Worm (Caenorhabditis elegans): ENCODE measurements around the gene srz-67.
"Not testable (repeated sequence)": the region's sequence is repeated elsewhere in the genome, so short reads cannot be mapped to it uniquely, and the experiment has no call there.

Gene srz-67

ce11 chrII:3220723-3221122, 16.2 kb downstream of the srz-67 start, which contains the start of gene ZC239.22:
ZC239.22 (minus strand) TSS chrII:3220823.
- TF ChIP-seq dao-5 (tag; optimal IDR thresholded peaks at IDR 0.05) (no peak), him-1 (tag; optimal IDR thresholded peaks at IDR 0.05) (no peak), W03F9.2 (tag; optimal IDR thresholded peaks at IDR 0.05) (no peak)

- not testable (repeated sequence) for TF ChIP-seq W03F9.2, dao-5, him-1 (tag; optimal IDR thresholded peaks at IDR 0.05)
Measured at ce11 chrII:3215762-3216161, 21.2 kb downstream of the srz-67 start, which contains the start of gene ZC239.3. ZC239.3 (plus strand) TSS chrII:3216062.

DNA sequence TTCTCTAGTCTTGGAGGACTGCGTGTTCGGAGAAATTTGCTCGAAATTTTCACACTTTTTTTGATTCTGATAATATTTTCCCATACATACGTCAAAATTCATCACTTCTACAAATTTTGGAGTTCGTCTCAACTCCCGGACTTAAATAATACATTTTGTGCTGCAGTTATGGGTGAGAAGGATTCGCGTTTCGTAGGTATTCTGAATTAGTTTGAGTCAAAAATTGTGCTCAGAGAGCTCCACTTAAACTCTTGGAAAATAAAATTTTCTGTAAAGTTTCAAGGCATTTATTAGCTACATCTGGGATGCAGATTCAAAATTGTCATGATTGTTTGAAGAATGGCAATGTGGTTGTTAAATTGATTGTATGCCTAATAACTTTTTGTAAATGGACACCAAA, 23.0 kb downstream of the srz-67 start, which contains the start of gene ZC239.4:
Gene ZC239.4 (plus strand): TSS at position 301 of the 400 bp plus-strand sequence.
- TF ChIP-seq dao-5 (tag; optimal IDR thresholded peaks at IDR 0.05) = no peak

DNA sequence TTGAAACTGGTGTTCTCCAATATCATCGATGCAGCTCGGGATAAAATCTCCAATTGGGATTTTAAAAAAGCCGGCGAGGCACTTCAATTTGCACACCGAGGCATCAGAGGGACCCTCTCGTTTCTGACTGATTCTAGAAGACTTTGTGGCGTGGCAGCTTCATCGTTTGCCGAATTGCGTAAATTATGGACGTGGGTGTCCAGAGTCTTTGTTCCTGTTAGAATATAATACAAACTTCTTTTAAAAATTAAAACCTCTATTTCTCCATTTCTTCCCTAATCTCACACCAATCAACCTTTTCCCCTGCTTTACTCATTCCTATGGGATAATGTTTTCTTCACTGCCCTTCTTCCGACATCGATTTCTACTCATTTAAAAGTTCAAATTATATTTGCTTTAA, 26.6 kb downstream of the srz-67 start, which contains the start of gene ZC239.5:
Gene ZC239.5 (plus strand): TSS at position 301 of the 400 bp plus-strand sequence.
- no peak for TF ChIP-seq W03F9.2 (tag; optimal IDR thresholded peaks at IDR 0.05)
- TF ChIP-seq dao-5 (tag; optimal IDR thresholded peaks at IDR 0.05) = no peak
- TF ChIP-seq him-1 (tag; optimal IDR thresholded peaks at IDR 0.05) = no peak

DNA sequence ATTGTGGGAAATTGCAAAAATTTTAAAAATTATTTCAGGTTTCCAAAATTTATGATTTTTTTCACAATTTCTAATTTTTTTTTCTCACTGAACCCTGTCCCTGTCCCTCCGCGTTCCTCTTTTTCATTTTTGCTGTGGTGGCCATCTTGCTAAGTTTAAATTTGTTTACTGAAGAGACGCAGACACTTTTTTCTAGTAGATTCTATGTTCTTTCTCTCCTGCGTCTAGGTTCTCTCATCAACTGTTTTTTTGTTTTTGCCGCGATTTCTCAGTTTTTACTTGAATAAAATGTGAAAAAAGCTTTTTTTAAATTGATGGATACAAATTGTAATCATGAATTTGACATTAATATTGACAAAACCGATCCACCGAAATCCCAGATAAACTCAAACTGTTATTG, 27.7 kb downstream of the srz-67 start, which contains the start of gene ZC239.6:
Gene ZC239.6 (plus strand): TSS at position 381 of the 400 bp plus-strand sequence.
- no peak for TF ChIP-seq him-1 (tag; optimal IDR thresholded peaks at IDR 0.05)
- no peak for TF ChIP-seq dao-5 (tag; optimal IDR thresholded peaks at IDR 0.05)
- no peak for TF ChIP-seq W03F9.2 (tag; optimal IDR thresholded peaks at IDR 0.05)

DNA sequence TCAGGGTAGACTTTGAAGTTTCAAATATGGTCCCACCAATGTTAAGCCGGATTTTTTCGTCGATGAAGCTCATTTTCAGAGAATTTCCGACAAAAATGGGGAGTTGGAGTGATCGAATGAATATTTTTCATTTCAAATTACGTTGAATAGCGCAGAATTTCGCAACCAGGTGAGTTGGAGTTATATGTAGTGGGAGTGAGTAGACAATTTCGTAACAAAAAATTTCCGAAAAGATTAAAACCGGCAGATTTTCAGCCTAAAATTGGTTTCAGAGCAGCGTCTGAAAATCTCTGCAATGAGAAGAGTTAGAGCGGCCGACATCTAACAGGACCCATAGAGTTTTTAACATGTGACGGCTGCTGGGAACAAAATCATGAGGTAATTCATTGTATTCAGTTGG, 28.3 kb downstream of the srz-67 start, which contains the start of gene sdz-35:
Gene sdz-35 (minus strand): TSS at position 101 of the 400 bp plus-strand sequence.
- TF ChIP-seq him-1 (tag; optimal IDR thresholded peaks at IDR 0.05) (no peak), W03F9.2 (tag; optimal IDR thresholded peaks at IDR 0.05) (no peak), dao-5 (tag; optimal IDR thresholded peaks at IDR 0.05) (no peak)

- TF ChIP-seq him-1 (tag; optimal IDR thresholded peaks at IDR 0.05) (no peak), W03F9.2 (tag; optimal IDR thresholded peaks at IDR 0.05) (no peak)
Measured at ce11 chrII:3206423-3206989, 30.4 kb downstream of the srz-67 start, which contains the start of the genes ZC239.20 and ZC239.21. ZC239.20 (minus strand) TSS chrII:3206523. ZC239.21 (plus strand) TSS chrII:3206939.

DNA sequence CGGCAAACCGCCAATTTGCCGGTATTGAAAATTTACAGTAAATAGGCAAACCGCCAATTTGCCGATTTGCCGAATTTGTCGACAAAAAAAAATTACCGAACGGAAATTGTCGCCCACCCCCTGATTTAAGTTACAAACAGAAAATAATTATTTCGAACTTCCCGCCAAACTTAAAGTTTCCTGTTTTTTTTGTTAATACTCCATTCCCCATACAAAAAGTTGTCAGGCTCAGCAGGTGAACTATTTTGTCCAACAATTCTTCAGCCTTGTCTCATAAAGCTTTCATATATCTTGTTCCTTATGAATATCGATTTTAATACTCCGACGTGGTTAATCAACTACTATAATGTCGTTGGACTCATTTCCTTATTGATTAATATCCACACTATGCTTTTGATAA, 33.5 kb downstream of the srz-67 start, which contains the start of gene sri-50:
Gene sri-50 (plus strand): TSS at position 301 of the 400 bp plus-strand sequence.
- no peak for TF ChIP-seq dao-5 (tag; optimal IDR thresholded peaks at IDR 0.05)
- no peak for TF ChIP-seq W03F9.2 (tag; optimal IDR thresholded peaks at IDR 0.05)
- TF ChIP-seq him-1 (tag; optimal IDR thresholded peaks at IDR 0.05) = no peak

- TF ChIP-seq dao-5 (tag; optimal IDR thresholded peaks at IDR 0.05) (no peak), him-1 (tag; optimal IDR thresholded peaks at IDR 0.05) (no peak), W03F9.2 (tag; optimal IDR thresholded peaks at IDR 0.05) (no peak)
Measured at ce11 chrII:3202519-3202918, 34.4 kb downstream of the srz-67 start, which contains the start of gene sri-53. sri-53 (minus strand) TSS chrII:3202619.

DNA sequence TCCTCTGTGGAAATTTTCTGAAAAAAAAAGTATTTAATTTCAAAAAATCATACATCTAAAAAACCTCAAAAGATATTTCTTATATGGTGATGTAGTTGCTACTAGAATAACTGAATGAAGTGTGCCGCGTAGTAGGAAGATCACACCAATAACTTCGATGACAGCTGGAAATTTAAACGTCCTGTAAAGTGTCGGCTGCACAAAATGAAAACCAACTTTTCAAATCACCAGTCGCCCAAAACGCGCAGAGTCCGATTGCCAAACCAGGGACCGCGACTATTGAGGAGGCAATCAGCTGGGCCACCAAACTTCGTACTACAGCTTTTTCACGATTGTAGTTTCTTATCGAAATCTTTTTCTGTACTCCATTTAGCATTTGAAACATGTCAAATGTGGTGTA, 35.7 kb downstream of the srz-67 start, which contains the start of gene sri-48:
Gene sri-48 (minus strand): TSS at position 101 of the 400 bp plus-strand sequence.
- TF ChIP-seq dao-5, him-1, W03F9.2 (tag; optimal IDR thresholded peaks at IDR 0.05): not testable (repeated sequence)

DNA sequence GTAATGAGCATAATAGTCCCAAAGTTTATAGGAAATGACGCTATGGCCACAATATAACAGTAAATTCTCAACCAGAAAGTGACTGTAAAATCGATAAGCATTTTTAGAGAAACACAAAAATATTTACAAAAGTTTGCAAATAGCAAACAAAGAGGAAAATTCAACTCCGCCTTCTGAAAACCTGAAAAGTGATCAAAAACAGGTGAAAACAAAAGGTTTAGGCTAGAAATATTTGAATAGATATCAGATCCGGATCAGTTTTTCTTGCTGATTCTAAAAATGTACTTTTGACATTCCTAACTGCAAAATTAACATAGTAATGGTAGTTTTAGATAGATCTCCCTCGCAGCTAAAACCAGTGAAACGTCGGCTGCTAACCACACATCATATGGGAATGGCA, 37.9 kb downstream of the srz-67 start, which contains the start of gene sri-51:
Gene sri-51 (minus strand): TSS at position 101 of the 400 bp plus-strand sequence.
- TF ChIP-seq him-1 (tag; optimal IDR thresholded peaks at IDR 0.05) = no peak
- TF ChIP-seq W03F9.2 (tag; optimal IDR thresholded peaks at IDR 0.05) = no peak
- TF ChIP-seq dao-5 (tag; optimal IDR thresholded peaks at IDR 0.05) = no peak

ce11 chrII:3196966-3197365, 40.0 kb downstream of the srz-67 start, which contains the start of gene gcy-15:
gcy-15 (minus strand) TSS chrII:3197066.
- TF ChIP-seq dao-5 (tag; optimal IDR thresholded peaks at IDR 0.05) = no peak
- no peak for TF ChIP-seq W03F9.2 (tag; optimal IDR thresholded peaks at IDR 0.05)
- no peak for TF ChIP-seq him-1 (tag; optimal IDR thresholded peaks at IDR 0.05)

DNA sequence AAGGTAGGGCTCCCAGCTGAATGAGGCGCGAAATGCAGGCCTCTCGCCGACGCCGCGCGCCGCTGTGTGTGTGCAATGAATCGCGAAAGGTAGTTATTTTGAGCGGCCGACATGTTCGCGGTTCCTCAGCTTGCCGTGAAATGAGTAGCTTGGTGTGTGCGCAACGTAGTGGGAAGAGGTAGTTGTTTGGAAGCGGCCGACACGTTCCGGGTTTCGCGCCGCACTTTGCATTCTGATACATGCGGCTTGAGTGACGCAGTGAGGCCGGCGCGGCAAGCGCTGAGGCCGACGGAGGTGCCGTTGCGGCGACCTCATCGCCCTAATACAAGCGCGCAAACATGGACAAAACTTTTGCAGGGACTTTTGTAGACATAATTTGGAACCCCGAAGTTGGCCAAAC, 41.2 kb downstream of the srz-67 start:
- TF ChIP-seq W03F9.2 (tag; optimal IDR thresholded peaks at IDR 0.05) (no peak), him-1 (tag; optimal IDR thresholded peaks at IDR 0.05) (no peak), dao-5 (tag; optimal IDR thresholded peaks at IDR 0.05) (no peak)

- TF ChIP-seq dao-5, him-1, W03F9.2 (tag; optimal IDR thresholded peaks at IDR 0.05): not testable (repeated sequence)
Measured at ce11 chrII:3191544-3191943, 45.4 kb downstream of the srz-67 start, which contains the start of gene Y27F2A.9. Y27F2A.9 (minus strand) TSS chrII:3191644.

All from whole organism, L4/young adult.